Worm (Caenorhabditis elegans) whole organism, late embryonic: ENCODE results near the gene dhc-3.

ENCODE experiments used
- K09A11.1 ChIP-seq: sonication (generic microtip); optimal IDR thresholded peaks from 2 replicates; lab custom pipeline; 2017; ENCODE audit warnings: antibody characterized with exemption, mild to moderate bottlenecking, missing genetic modification characterization, missing compliant biosample characterization; ENCODE audit not compliant: insufficient read depth
- ahr-1 ChIP-seq: sonication (generic microtip); optimal IDR thresholded peaks from 2 replicates; lab custom pipeline; 2016; ENCODE audit warnings: missing genetic modification characterization, missing compliant biosample characterization
- ama-1 ChIP-seq: fragments of 150-350 bp; optimal IDR thresholded peaks from 2 replicates; lab custom pipeline; 2014
- ceh-31 ChIP-seq: sonication (generic microtip); optimal IDR thresholded peaks from 2 replicates; lab custom pipeline; 2016; ENCODE audit warnings: missing genetic modification characterization, missing compliant biosample characterization
- ceh-6 ChIP-seq: fragments of 200-800 bp; sonication (Bioruptor generic); optimal IDR thresholded peaks from 2 replicates; lab custom pipeline; 2018; ENCODE audit warnings: mild to moderate bottlenecking, missing genetic modification characterization, missing compliant biosample characterization
- ceh-9 ChIP-seq: sonication (generic microtip); optimal IDR thresholded peaks from 2 replicates; lab custom pipeline; 2016; ENCODE audit warnings: mild to moderate bottlenecking, missing genetic modification characterization, inconsistent platforms, missing compliant biosample characterization
- dve-1 ChIP-seq: sonication (generic microtip); optimal IDR thresholded peaks from 2 replicates; lab custom pipeline; 2017; ENCODE audit warnings: antibody characterized with exemption, mild to moderate bottlenecking, missing genetic modification characterization, missing compliant biosample characterization
- elt-2 ChIP-seq: sonication (generic microtip); optimal IDR thresholded peaks from 2 replicates; lab custom pipeline; 2016; ENCODE audit warnings: missing genetic modification reagents, missing genetic modification characterization, missing compliant biosample characterization
- hlh-30 ChIP-seq: sonication (generic microtip); optimal IDR thresholded peaks from 2 replicates; lab custom pipeline; 2017; ENCODE audit warnings: antibody characterized with exemption, missing genetic modification characterization, missing compliant biosample characterization; ENCODE audit not compliant: insufficient read depth
- madf-2 ChIP-seq: sonication (generic microtip); optimal IDR thresholded peaks from 2 replicates; lab custom pipeline; 2017; ENCODE audit warnings: missing genetic modification characterization, missing compliant biosample characterization
- nhr-11 ChIP-seq: fragments of 150-350 bp; optimal IDR thresholded peaks from 2 replicates; lab custom pipeline; 2014; ENCODE audit warnings: missing biosample characterization, missing genetic modification characterization
- pqm-1 ChIP-seq: sonication (generic microtip); optimal IDR thresholded peaks from 2 replicates; lab custom pipeline; 2016; ENCODE audit warnings: missing genetic modification characterization, missing compliant biosample characterization
- ttx-3 ChIP-seq: sonication (generic microtip); optimal IDR thresholded peaks from 2 replicates; lab custom pipeline; 2016; ENCODE audit warnings: missing genetic modification reagents, missing genetic modification characterization, missing compliant biosample characterization
- zip-5 ChIP-seq: sonication (generic microtip); optimal IDR thresholded peaks from 2 replicates; lab custom pipeline; 2016; ENCODE audit warnings: missing genetic modification characterization, missing compliant biosample characterization

ce11 chrV:13165244-13165643 lies 26.5 kb downstream of the dhc-3 start:
- no peak for TF ChIP-seq ama-1 (lab: Kevin White, UChicago)
- TF ChIP-seq pqm-1 (tag; lab: Kevin White, UChicago) = no peak
- no peak for TF ChIP-seq dve-1
- no peak for TF ChIP-seq ceh-6 (GFP tag; lab: Kevin White, UChicago)
- no peak for TF ChIP-seq hlh-30
- no peak for TF ChIP-seq madf-2 (tag; lab: Kevin White, UChicago)
- no peak for TF ChIP-seq elt-2 (tag; lab: Kevin White, UChicago)
- no peak for TF ChIP-seq ttx-3 (tag; lab: Kevin White, UChicago)
- TF ChIP-seq ceh-9 (tag; lab: Kevin White, UChicago) = no peak
- no peak for TF ChIP-seq K09A11.1 (tag; lab: Kevin White, UChicago)
- no peak for TF ChIP-seq ceh-31 (tag; lab: Kevin White, UChicago)
- no peak for TF ChIP-seq nhr-11 (tag; lab: Kevin White, UChicago)
- TF ChIP-seq zip-5 = no peak
- no peak for TF ChIP-seq ahr-1
